Worm (Caenorhabditis elegans) whole organism, young adult: ENCODE data around the gene F35H10.2.
"Not testable (repeated sequence)": the region's sequence is repeated elsewhere in the genome, so short reads cannot be mapped to it uniquely, and the experiment has no call there.

Source experiments
- B0261.1 ChIP-seq: sonication (generic microtip); optimal IDR thresholded peaks from 2 replicates; lab custom pipeline; 2016; ENCODE audit warnings: mild to moderate bottlenecking, missing genetic modification characterization, moderate library complexity, missing compliant biosample characterization
- C17E4.6 ChIP-seq: fragments of 200-800 bp; sonication (Bioruptor generic); IDR thresholded peaks from 2 replicates; pipeline ENCODE4 v1.3.6; 2022; ENCODE audit warnings: missing genetic modification reagents, missing genetic modification characterization, missing compliant biosample characterization
- F10E7.11 ChIP-seq: sonication (generic microtip); optimal IDR thresholded peaks from 2 replicates; lab custom pipeline; 2017; ENCODE audit warnings: mild to moderate bottlenecking, missing genetic modification characterization, moderate library complexity, missing compliant biosample characterization
- F23B12.7 ChIP-seq: sonication (generic microtip); optimal IDR thresholded peaks from 2 replicates; lab custom pipeline; 2017; ENCODE audit warnings: missing genetic modification characterization, mild to moderate bottlenecking, missing compliant biosample characterization, antibody characterized with exemption, moderate library complexity; ENCODE audit not compliant: insufficient read depth
- F49E8.2 ChIP-seq: sonication (generic microtip); optimal IDR thresholded peaks from 3 replicates; lab custom pipeline; 2017; ENCODE audit warnings: missing genetic modification characterization, mild to moderate bottlenecking, missing compliant biosample characterization, antibody characterized with exemption, moderate library complexity; ENCODE audit not compliant: insufficient read depth
- F57A8.1 ChIP-seq: fragments of 200-800 bp; sonication (Bioruptor generic); optimal IDR thresholded peaks from 2 replicates; lab custom pipeline; 2018; ENCODE audit warnings: mild to moderate bottlenecking, missing genetic modification characterization, moderate library complexity, missing compliant biosample characterization
- Y79H2A.3 ChIP-seq: fragments of 200-800 bp; sonication (Bioruptor generic); conservative IDR thresholded peaks from 2 replicates; pipeline ENCODE4 v1.3.6; 2022; ENCODE audit warnings: missing genetic modification reagents, missing genetic modification characterization, missing compliant biosample characterization
- ZK185.1 ChIP-seq: sonication (generic microtip); optimal IDR thresholded peaks from 2 replicates; lab custom pipeline; 2016; ENCODE audit warnings: mild to moderate bottlenecking, missing genetic modification characterization, missing compliant biosample characterization; ENCODE audit not compliant: poor library complexity, severe bottlenecking
- akir-1 ChIP-seq: fragments of 200-800 bp; sonication (Bioruptor generic); optimal IDR thresholded peaks from 2 replicates; lab custom pipeline; 2018; ENCODE audit warnings: mild to moderate bottlenecking, missing genetic modification characterization, moderate library complexity, missing compliant biosample characterization
- attf-6 ChIP-seq: fragments of 200-800 bp; sonication (Bioruptor generic); IDR thresholded peaks from 2 replicates; pipeline ENCODE4 v1.3.6; 2022; ENCODE audit warnings: missing genetic modification reagents, missing genetic modification characterization, missing compliant biosample characterization
- chd-7 ChIP-seq: sonication (generic microtip); optimal IDR thresholded peaks from 2 replicates; lab custom pipeline; 2016; ENCODE audit warnings: mild to moderate bottlenecking, missing genetic modification characterization, moderate library complexity, missing compliant biosample characterization
- die-1 ChIP-seq: sonication (generic microtip); optimal IDR thresholded peaks from 2 replicates; lab custom pipeline; 2016; ENCODE audit warnings: missing genotype, mild to moderate bottlenecking, missing genetic modification characterization, missing compliant biosample characterization
- efl-1 ChIP-seq: fragments of 150-350 bp; optimal IDR thresholded peaks from 2 replicates; lab custom pipeline; 2014; ENCODE audit warnings: missing biosample characterization, missing genetic modification reagents, missing genetic modification characterization
- egl-18 ChIP-seq: fragments of 200-800 bp; sonication (Bioruptor generic); IDR thresholded peaks from 2 replicates; pipeline ENCODE4 v1.3.6; 2022; ENCODE audit warnings: missing genetic modification reagents, missing genetic modification characterization, missing compliant biosample characterization
- egrh-3 ChIP-seq: fragments of 200-800 bp; sonication (Bioruptor generic); IDR thresholded peaks from 2 replicates; pipeline ENCODE4 v1.3.6; 2022; ENCODE audit warnings: missing genetic modification reagents, missing genetic modification characterization, missing compliant biosample characterization
- ets-4 ChIP-seq: fragments of 200-800 bp; sonication (Bioruptor generic); optimal IDR thresholded peaks from 2 replicates; lab custom pipeline; 2018; ENCODE audit warnings: mild to moderate bottlenecking, missing genetic modification characterization, missing compliant biosample characterization
- fkh-3 ChIP-seq: sonication (generic microtip); optimal IDR thresholded peaks from 2 replicates; lab custom pipeline; 2016; ENCODE audit warnings: mild to moderate bottlenecking, missing genetic modification characterization, missing compliant biosample characterization
- him-1 ChIP-seq: sonication (generic microtip); optimal IDR thresholded peaks from 2 replicates; lab custom pipeline; 2016; ENCODE audit warnings: missing genotype, missing genetic modification reagents, missing genetic modification characterization, missing compliant biosample characterization
- hlh-12 ChIP-seq: sonication (generic microtip); optimal IDR thresholded peaks from 2 replicates; lab custom pipeline; 2016; ENCODE audit warnings: missing genetic modification characterization, missing compliant biosample characterization
- hmg-20 ChIP-seq: fragments of 200-800 bp; sonication (Bioruptor generic); IDR thresholded peaks from 2 replicates; pipeline ENCODE4 v1.3.6; 2022; ENCODE audit warnings: missing genetic modification reagents, missing genetic modification characterization, missing compliant biosample characterization
- lag-1 ChIP-seq: fragments of 200-800 bp; sonication (Bioruptor generic); IDR thresholded peaks from 2 replicates; pipeline ENCODE4 v1.3.6; 2022; ENCODE audit warnings: missing genetic modification reagents, missing genetic modification characterization, missing compliant biosample characterization
- let-526 ChIP-seq: fragments of 200-800 bp; sonication (Bioruptor generic); IDR thresholded peaks from 2 replicates; pipeline ENCODE4 v1.3.6; 2022; ENCODE audit warnings: missing genetic modification reagents, missing genetic modification characterization, missing compliant biosample characterization
- lin-40 ChIP-seq: sonication (generic microtip); optimal IDR thresholded peaks from 2 replicates; lab custom pipeline; 2016; ENCODE audit warnings: missing genetic modification characterization, mild to moderate bottlenecking, missing compliant biosample characterization, missing genotype, missing genetic modification reagents
- madf-10 ChIP-seq: sonication (generic microtip); optimal IDR thresholded peaks from 2 replicates; lab custom pipeline; 2016; ENCODE audit warnings: mild to moderate bottlenecking, missing genetic modification characterization, missing compliant biosample characterization
- mes-4 ChIP-seq: sonication (generic microtip); optimal IDR thresholded peaks from 2 replicates; lab custom pipeline; 2016; ENCODE audit warnings: missing genotype, missing genetic modification characterization, missing compliant biosample characterization
- mxl-1 ChIP-seq: sonication (generic microtip); optimal IDR thresholded peaks from 2 replicates; lab custom pipeline; 2016; ENCODE audit warnings: missing genetic modification characterization, missing compliant biosample characterization
- nfya-2 ChIP-seq: fragments of 200-800 bp; sonication (Bioruptor generic); IDR thresholded peaks from 2 replicates; pipeline ENCODE4 v1.3.6; 2022; ENCODE audit warnings: missing genetic modification reagents, missing genetic modification characterization, missing compliant biosample characterization
- nfyb-1 ChIP-seq: fragments of 200-800 bp; sonication (Bioruptor generic); IDR thresholded peaks from 2 replicates; pipeline ENCODE4 v1.3.6; 2022; ENCODE audit warnings: missing genetic modification reagents, missing genetic modification characterization, missing compliant biosample characterization
- nhr-120 ChIP-seq: fragments of 200-800 bp; sonication (Bioruptor generic); IDR thresholded peaks from 2 replicates; pipeline ENCODE4 v1.3.6; 2022; ENCODE audit warnings: missing genetic modification characterization, missing compliant biosample characterization
- rcor-1 ChIP-seq: fragments of 200-800 bp; sonication (Bioruptor generic); IDR thresholded peaks from 2 replicates; pipeline ENCODE4 v1.3.6; 2022; ENCODE audit warnings: missing genetic modification reagents, missing genetic modification characterization, missing compliant biosample characterization
- repo-1 ChIP-seq: sonication (generic microtip); optimal IDR thresholded peaks from 2 replicates; lab custom pipeline; 2017; ENCODE audit warnings: mild to moderate bottlenecking, missing genetic modification characterization, missing compliant biosample characterization
- rpc-1 ChIP-seq, 2 experiments: fragments of 150-350 bp in 1 of 2; sonication (generic microtip) in 1 of 2; optimal IDR thresholded peaks; 2 replicates each; lab custom pipeline; 2014 to 2018; ENCODE audit warnings: missing biosample characterization in 1 of 2, missing genetic modification characterization in 1 of 2, missing genetic modification reagents in 1 of 2, missing genotype in 1 of 2
- tbx-9 ChIP-seq: sonication (generic microtip); optimal IDR thresholded peaks from 2 replicates; lab custom pipeline; 2016; ENCODE audit warnings: borderline replicate concordance, missing genetic modification characterization, inconsistent platforms, missing compliant biosample characterization
- tlf-1 ChIP-seq: fragments of 200-800 bp; sonication (Bioruptor generic); optimal IDR thresholded peaks from 2 replicates; lab custom pipeline; 2018; ENCODE audit warnings: mild to moderate bottlenecking, missing genetic modification characterization, missing compliant biosample characterization
- zim-3 ChIP-seq: sonication (generic microtip); optimal IDR thresholded peaks from 2 replicates; lab custom pipeline; 2017; ENCODE audit warnings: mild to moderate bottlenecking, missing genetic modification characterization, moderate library complexity, missing compliant biosample characterization
- ztf-28 ChIP-seq: fragments of 200-800 bp; sonication (Bioruptor generic); IDR thresholded peaks from 2 replicates; pipeline ENCODE4 v1.3.6; 2022; ENCODE audit warnings: missing genetic modification reagents, missing genetic modification characterization, missing compliant biosample characterization

F35H10.2 gene

DNA sequence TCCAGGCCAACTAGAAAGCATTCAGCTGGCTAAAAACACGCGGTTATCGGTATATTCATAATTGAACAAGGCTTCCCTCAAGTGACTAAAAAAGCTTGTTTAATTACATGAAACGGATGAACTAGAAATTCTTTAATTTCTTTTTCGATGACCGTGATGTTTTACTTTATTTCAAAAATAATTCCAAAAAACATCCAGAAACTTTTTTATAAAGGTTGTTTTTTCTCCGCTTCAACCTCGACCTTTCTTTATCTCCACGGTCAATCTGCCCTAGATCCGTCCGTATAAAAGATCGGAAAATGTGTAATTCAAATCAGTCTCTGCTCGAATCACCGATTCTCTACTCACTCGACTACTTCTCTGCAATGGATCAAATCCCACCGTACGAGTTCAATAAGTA, 16.5 kb downstream of the F35H10.2 start, which contains the start of gene F17E9.5:
F17E9.5 (plus strand) TSS at position 301 of the 400 bp plus-strand sequence.
- TF ChIP-seq B0261.1 (tag; lab: Kevin White, UChicago) (no peak), madf-10 (tag; lab: Kevin White, UChicago) (no peak), mxl-1 (tag; lab: Kevin White, UChicago) (no peak), repo-1 (tag; lab: Kevin White, UChicago) (no peak), F57A8.1 (no peak)
- TF ChIP-seq, all 124 proteins: peak for 0

DNA sequence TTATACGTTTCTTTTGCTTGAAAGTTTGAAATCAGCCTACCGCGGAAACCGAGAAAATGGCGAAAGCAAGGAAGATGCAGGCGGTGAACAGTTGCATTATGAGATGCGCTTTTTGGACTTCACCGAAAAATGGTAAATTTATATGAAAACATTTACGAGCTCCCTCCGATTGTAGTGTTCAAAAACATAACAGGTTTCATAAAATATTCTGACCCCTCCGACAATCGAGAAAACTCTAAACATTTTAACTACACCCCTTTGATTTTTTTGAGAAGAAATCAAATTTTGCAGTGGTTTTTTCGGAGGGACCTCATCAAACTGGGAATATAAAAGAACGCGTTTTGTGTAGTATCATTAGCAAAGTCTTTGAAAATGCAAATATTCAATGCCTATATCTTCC, 18.0 kb downstream of the F35H10.2 start, which contains the start of the genes F17E9.18 and F17E9.15:
F17E9.18 (minus strand) TSS at position 101 of the 400 bp plus-strand sequence.
F17E9.15 (plus strand) TSS at position 368 of the 400 bp plus-strand sequence.
- TF ChIP-seq rpc-1 (optimal IDR thresholded peaks at IDR 0.05; lab: Kevin White, UChicago) (no peak), rpc-1 (tag; optimal IDR thresholded peaks at IDR 0.05; lab: Kevin White, UChicago) (no peak), nhr-120 (GFP tag; lab: Robert Waterston, UW) (no peak)

DNA sequence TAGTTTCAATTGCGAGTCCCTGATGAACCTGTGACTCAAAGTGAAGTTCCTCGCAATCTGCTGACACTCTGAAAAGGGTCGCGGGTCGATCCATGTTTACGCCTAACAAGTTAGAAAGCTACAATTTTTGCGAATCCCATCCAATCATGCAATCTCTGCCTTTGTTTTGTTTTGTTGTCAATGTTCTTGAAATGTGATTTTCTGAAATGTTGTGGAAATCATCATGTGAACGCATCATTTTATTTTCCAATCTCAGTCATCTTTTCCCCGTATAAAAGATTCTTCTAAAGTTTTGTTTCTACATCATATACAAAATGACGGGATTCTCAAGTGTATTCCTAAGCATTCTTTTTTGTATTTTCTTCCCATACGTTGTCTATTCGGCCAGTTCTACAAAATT, 19.1 kb downstream of the F35H10.2 start, which contains the start of gene F17E9.4:
F17E9.4 (plus strand) TSS at position 301 of the 400 bp plus-strand sequence.
- TF ChIP-seq hmg-20 (GFP tag; lab: Robert Waterston, UW) (no peak), tbx-9 (tag; lab: Kevin White, UChicago) (no peak), hlh-12 (tag; lab: Kevin White, UChicago) (no peak), fkh-3 (tag; lab: Kevin White, UChicago) (no peak), egl-18 (GFP tag; lab: Robert Waterston, UW) (no peak), F10E7.11 (tag; lab: Kevin White, UChicago) (no peak), ZK185.1 (tag; lab: Kevin White, UChicago) (no peak), akir-1 (GFP tag; lab: Kevin White, UChicago) (no peak), Y79H2A.3 (GFP tag; lab: Robert Waterston, UW) (no peak), die-1 (tag; lab: Kevin White, UChicago) (no peak), F49E8.2 (tag; lab: Kevin White, UChicago) (no peak), chd-7 (no peak), C17E4.6 (GFP tag; lab: Robert Waterston, UW) (no peak), lin-40 (tag; lab: Kevin White, UChicago) (no peak), let-526 (GFP tag; lab: Robert Waterston, UW) (no peak), zim-3 (no peak)
- TF ChIP-seq, all 124 proteins: peak for 0

DNA sequence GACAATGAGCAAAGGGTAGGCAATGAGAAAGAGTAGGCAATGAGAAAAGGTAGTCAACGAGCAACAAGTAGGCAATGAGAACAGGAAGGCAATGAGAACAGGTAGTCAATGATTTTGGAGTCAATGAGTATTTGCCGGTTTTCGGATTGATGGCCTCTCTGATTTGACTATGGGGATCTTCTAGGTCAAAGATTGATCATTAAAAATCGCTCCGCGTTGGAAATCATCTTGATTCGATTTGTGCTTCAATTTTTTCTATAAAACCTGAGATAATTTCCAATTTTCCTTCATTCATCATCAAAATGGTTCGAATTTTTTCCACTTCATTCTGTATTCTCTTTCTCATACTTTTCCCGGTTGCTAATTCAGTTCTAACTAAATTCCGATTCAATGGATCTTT, 23.0 kb downstream of the F35H10.2 start, which contains the start of gene F17E9.16:
F17E9.16 (plus strand) TSS at position 301 of the 400 bp plus-strand sequence.
- not testable (repeated sequence) for TF ChIP-seq F23B12.7 (tag; lab: Kevin White, UChicago); F49E8.2 (tag; lab: Kevin White, UChicago); attf-6 (GFP tag; lab: Robert Waterston, UW)

DNA sequence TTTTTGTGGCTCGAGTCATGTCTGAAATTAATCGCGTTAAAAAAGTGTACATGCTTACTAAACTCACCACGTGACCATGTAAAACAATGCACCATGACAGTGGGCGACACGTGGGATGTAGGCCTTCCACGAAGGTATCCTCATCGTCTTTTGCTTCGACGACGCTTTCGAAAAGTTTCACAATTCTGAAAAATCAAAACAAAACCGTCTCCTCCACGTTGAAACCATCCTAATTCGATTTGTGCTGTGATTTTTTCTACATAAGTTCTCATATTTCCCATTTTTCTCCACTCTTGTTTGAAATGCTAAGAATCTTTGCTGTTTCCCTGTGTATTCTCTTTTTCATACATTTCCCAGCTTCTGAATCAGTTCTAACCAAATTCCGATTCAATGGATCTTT, 25.6 kb downstream of the F35H10.2 start, which contains the start of gene F17E9.3:
F17E9.3 (plus strand) TSS at position 301 of the 400 bp plus-strand sequence.
- TF ChIP-seq F10E7.11 (tag; lab: Kevin White, UChicago) (no peak), tlf-1 (no peak), Y79H2A.3 (GFP tag; lab: Robert Waterston, UW) (no peak), ets-4 (GFP tag; lab: Kevin White, UChicago) (no peak), efl-1 (GFP tag; lab: Kevin White, UChicago) (no peak), rcor-1 (GFP tag; lab: Robert Waterston, UW) (no peak), ztf-28 (GFP tag; lab: Robert Waterston, UW) (no peak), nfyb-1 (GFP tag; lab: Robert Waterston, UW) (no peak), lag-1 (GFP tag; lab: Robert Waterston, UW) (no peak), him-1 (no peak), nfya-2 (GFP tag; lab: Robert Waterston, UW) (no peak), mes-4 (no peak), egrh-3 (GFP tag; lab: Robert Waterston, UW) (no peak), rpc-1 (optimal IDR thresholded peaks at IDR 0.05; lab: Kevin White, UChicago) (no peak), rpc-1 (tag; optimal IDR thresholded peaks at IDR 0.05; lab: Kevin White, UChicago) (no peak)
